Fruit fly (Drosophila melanogaster) whole organism, embryonic: ENCODE results near the gene obst-F.
A peak's percentile ranks its signal among the peaks of the same experiment; 100 is the strongest.

ENCODE experiments used
- Asciz ChIP-seq: fragments of 200-800 bp; sonication (Bioruptor generic); optimal IDR thresholded peaks from 2 replicates; lab custom pipeline; 2017; ENCODE audit warnings: missing biosample characterization, mild to moderate bottlenecking, missing genetic modification characterization, missing genetic modification reagents
- Atf6 ChIP-seq: fragments of 200-800 bp; sonication (Bioruptor generic); IDR thresholded peaks from 2 replicates; pipeline ENCODE4 v1.3.6; 2022; ENCODE audit warnings: missing biosample characterization, missing genetic modification characterization
- Blimp-1 ChIP-seq: fragments of 200-800 bp; sonication (Bioruptor generic); optimal IDR thresholded peaks from 3 replicates; lab custom pipeline; 2018; ENCODE audit warnings: missing biosample characterization, missing genetic modification characterization, mild to moderate bottlenecking, moderate library complexity, missing genetic modification reagents
- CG11085 ChIP-seq: fragments of 200-800 bp; sonication (Bioruptor generic); IDR thresholded peaks from 2 replicates; pipeline ENCODE4 v1.3.6; 2022; ENCODE audit warnings: missing biosample characterization, missing genetic modification characterization
- CG11093 ChIP-seq: fragments of 200-800 bp; sonication (Bioruptor generic); IDR thresholded peaks from 3 replicates; pipeline ENCODE4 v1.3.6; 2022; ENCODE audit warnings: missing biosample characterization, missing genetic modification characterization
- CG11723 ChIP-seq: fragments of 200-800 bp; sonication (Bioruptor generic); optimal IDR thresholded peaks from 2 replicates; lab custom pipeline; 2017; ENCODE audit warnings: missing biosample characterization, mild to moderate bottlenecking, missing genetic modification characterization
- CG12391 ChIP-seq: fragments of 200-800 bp; sonication (Bioruptor generic); optimal IDR thresholded peaks from 3 replicates; lab custom pipeline; 2018; ENCODE audit warnings: missing biosample characterization, mild to moderate bottlenecking, missing genetic modification characterization, moderate library complexity
- CG13296 ChIP-seq: fragments of 200-800 bp; sonication (Bioruptor generic); optimal IDR thresholded peaks from 3 replicates; lab custom pipeline; 2018; ENCODE audit warnings: missing biosample characterization, mild to moderate bottlenecking, missing genetic modification characterization
- CG1647 ChIP-seq: fragments of 200-800 bp; sonication (Bioruptor generic); optimal IDR thresholded peaks from 3 replicates; lab custom pipeline; 2016; ENCODE audit warnings: missing biosample characterization, missing genetic modification characterization
- CG17359 ChIP-seq: fragments of 200-800 bp; sonication (Bioruptor generic); optimal IDR thresholded peaks from 3 replicates; lab custom pipeline; 2018; ENCODE audit warnings: missing biosample characterization, mild to moderate bottlenecking, missing genetic modification characterization, moderate library complexity
- CG17802 ChIP-seq: fragments of 200-800 bp; sonication (Bioruptor generic); optimal IDR thresholded peaks from 2 replicates; lab custom pipeline; 2018; ENCODE audit warnings: missing biosample characterization, mild to moderate bottlenecking, missing genetic modification characterization, moderate library complexity
- CG18619 ChIP-seq: fragments of 200-800 bp; sonication (Bioruptor generic); optimal IDR thresholded peaks from 3 replicates; lab custom pipeline; 2017; ENCODE audit warnings: missing biosample characterization, mild to moderate bottlenecking, missing genetic modification characterization
- CG30403 ChIP-seq: fragments of 200-800 bp; sonication (Bioruptor generic); optimal IDR thresholded peaks from 3 replicates; lab custom pipeline; 2016; ENCODE audit warnings: missing biosample characterization, missing genetic modification characterization
- CG30431 ChIP-seq: fragments of 200-800 bp; sonication (Bioruptor generic); optimal IDR thresholded peaks from 2 replicates; lab custom pipeline; 2017; ENCODE audit warnings: missing biosample characterization, missing genetic modification characterization
- CG42726 ChIP-seq: fragments of 200-800 bp; sonication (Bioruptor generic); IDR thresholded peaks from 2 replicates; pipeline ENCODE4 v1.3.6; 2022; ENCODE audit warnings: missing biosample characterization, missing genetic modification characterization; ENCODE audit not compliant: partially characterized antibody
- CG4360 ChIP-seq: fragments of 200-800 bp; sonication (Bioruptor generic); IDR thresholded peaks from 2 replicates; pipeline ENCODE4 v1.3.6; 2022; ENCODE audit warnings: missing biosample characterization, missing genetic modification characterization
- CG7839 ChIP-seq: fragments of 200-800 bp; sonication (Bioruptor generic); optimal IDR thresholded peaks from 3 replicates; lab custom pipeline; 2018; ENCODE audit warnings: missing biosample characterization, mild to moderate bottlenecking, missing genetic modification characterization, moderate library complexity
- CG8290 ChIP-seq, 3 experiments: fragments of 200-800 bp; sonication (Bioruptor generic); optimal IDR thresholded peaks; 2 replicates each; lab custom pipeline; 2016 to 2019; ENCODE audit warnings: missing biosample characterization in 3 of 3, missing genetic modification characterization in 3 of 3, mild to moderate bottlenecking in 2 of 3, moderate library complexity in 1 of 3
- CG8388 ChIP-seq: fragments of 200-800 bp; sonication (Bioruptor generic); optimal IDR thresholded peaks from 2 replicates; lab custom pipeline; 2019; ENCODE audit warnings: missing biosample characterization, mild to moderate bottlenecking, missing genetic modification characterization, moderate library complexity
- CG9727 ChIP-seq: fragments of 200-800 bp; sonication (Bioruptor generic); optimal IDR thresholded peaks from 3 replicates; lab custom pipeline; 2017; ENCODE audit warnings: missing biosample characterization, mild to moderate bottlenecking, missing genetic modification characterization
- CHES-1-like ChIP-seq: fragments of 200-800 bp; sonication (Bioruptor generic); optimal IDR thresholded peaks from 2 replicates; lab custom pipeline; 2016; ENCODE audit warnings: missing biosample characterization, missing genetic modification characterization
- Chrac-16 ChIP-seq: fragments of 200-800 bp; sonication (Bioruptor generic); optimal IDR thresholded peaks from 3 replicates; lab custom pipeline; 2016; ENCODE audit warnings: missing biosample characterization, missing genetic modification characterization
- Deaf1 ChIP-seq: fragments of 200-800 bp; optimal IDR thresholded peaks from 3 replicates; lab custom pipeline; 2019; ENCODE audit warnings: missing biosample characterization, mild to moderate bottlenecking, missing genetic modification characterization, moderate library complexity
- Eip74EF ChIP-seq, 2 experiments: fragments of 200-800 bp in 1 of 2; fragments of >200 bp in 1 of 2; sonication (Bioruptor generic) in 1 of 2; optimal IDR thresholded peaks; 2 replicates each; lab custom pipeline; 2017 to 2019; ENCODE audit warnings: missing biosample characterization in 2 of 2, missing genetic modification characterization in 2 of 2, mild to moderate bottlenecking in 1 of 2, moderate library complexity in 1 of 2
- Fer2 ChIP-seq: fragments of 200-800 bp; sonication (Bioruptor generic); optimal IDR thresholded peaks from 2 replicates; lab custom pipeline; 2018; ENCODE audit warnings: missing biosample characterization, mild to moderate bottlenecking, missing genetic modification characterization, moderate library complexity
- HLH4C ChIP-seq: fragments of 200-800 bp; sonication (Bioruptor generic); IDR thresholded peaks from 3 replicates; pipeline ENCODE4 v1.3.6; 2022; ENCODE audit warnings: missing biosample characterization, missing genetic modification characterization; ENCODE audit not compliant: partially characterized antibody
- Hmx ChIP-seq: fragments of 200-800 bp; sonication (Bioruptor generic); optimal IDR thresholded peaks from 2 replicates; lab custom pipeline; 2016; ENCODE audit warnings: missing biosample characterization, missing genetic modification characterization
- Hr3 ChIP-seq: fragments of 200-800 bp; sonication (Bioruptor generic); optimal IDR thresholded peaks from 3 replicates; lab custom pipeline; 2016; ENCODE audit warnings: missing biosample characterization, missing genetic modification characterization
- Hr51 ChIP-seq, 2 experiments: fragments of 200-800 bp; sonication (Bioruptor generic); optimal IDR thresholded peaks; 2 replicates in 1 of 2; 3 replicates in 1 of 2; lab custom pipeline; 2016 to 2018; ENCODE audit warnings: missing biosample characterization in 2 of 2, missing genetic modification characterization in 2 of 2, mild to moderate bottlenecking in 1 of 2, moderate library complexity in 1 of 2
- NC2α ChIP-seq: fragments of 200-800 bp; sonication (Bioruptor generic); optimal IDR thresholded peaks from 2 replicates; lab custom pipeline; 2016; ENCODE audit warnings: missing biosample characterization, missing genetic modification characterization
- Neu2 ChIP-seq: fragments of 200-800 bp; sonication (Bioruptor generic); optimal IDR thresholded peaks from 3 replicates; lab custom pipeline; 2016; ENCODE audit warnings: missing biosample characterization, missing genetic modification characterization, borderline replicate concordance
- PHDP ChIP-seq: fragments of 200-800 bp; sonication (Bioruptor generic); optimal IDR thresholded peaks from 3 replicates; lab custom pipeline; 2018; ENCODE audit warnings: missing biosample characterization, mild to moderate bottlenecking, missing genetic modification characterization, moderate library complexity
- Xbp1 ChIP-seq: fragments of 200-800 bp; sonication (Bioruptor generic); optimal IDR thresholded peaks from 3 replicates; lab custom pipeline; 2016; ENCODE audit warnings: missing biosample characterization, mild to moderate bottlenecking, missing genetic modification characterization
- Xrp1 ChIP-seq: fragments of 200-800 bp; sonication (Bioruptor generic); IDR thresholded peaks from 2 replicates; pipeline ENCODE4 v1.3.6; 2022; ENCODE audit warnings: missing biosample characterization, missing genetic modification characterization
- az2 ChIP-seq: fragments of 200-800 bp; sonication (Bioruptor generic); optimal IDR thresholded peaks from 3 replicates; lab custom pipeline; 2016; ENCODE audit warnings: missing biosample characterization, missing genetic modification characterization
- br ChIP-seq: fragments of >200 bp; optimal IDR thresholded peaks from 2 replicates; lab custom pipeline; 2017
- chn ChIP-seq: fragments of 200-800 bp; sonication (Bioruptor generic); optimal IDR thresholded peaks from 2 replicates; lab custom pipeline; 2016; ENCODE audit warnings: missing biosample characterization, missing genetic modification characterization
- dmrt11E ChIP-seq: fragments of 200-800 bp; sonication (Bioruptor generic); optimal IDR thresholded peaks from 3 replicates; lab custom pipeline; 2018; ENCODE audit warnings: missing biosample characterization, mild to moderate bottlenecking, missing genetic modification characterization, moderate library complexity
- fd3F ChIP-seq: fragments of 200-800 bp; sonication (Bioruptor generic); optimal IDR thresholded peaks from 2 replicates; lab custom pipeline; 2018; ENCODE audit warnings: missing biosample characterization, mild to moderate bottlenecking, missing genetic modification characterization, moderate library complexity
- ftz-f1 ChIP-seq: fragments of 200-800 bp; sonication (Bioruptor generic); optimal IDR thresholded peaks from 2 replicates; lab custom pipeline; 2016; ENCODE audit warnings: missing biosample characterization, missing genetic modification characterization
- gem ChIP-seq: fragments of 200-800 bp; sonication (Bioruptor generic); optimal IDR thresholded peaks from 2 replicates; lab custom pipeline; 2019; ENCODE audit warnings: missing biosample characterization, mild to moderate bottlenecking, missing genetic modification characterization, moderate library complexity
- hb ChIP-seq: fragments of 200-800 bp; sonication (Bioruptor generic); IDR thresholded peaks from 3 replicates; pipeline ENCODE4 v1.3.6; 2022; ENCODE audit warnings: missing biosample characterization, missing genetic modification characterization; ENCODE audit not compliant: partially characterized antibody
- jigr1 ChIP-seq: fragments of 200-800 bp; sonication (Bioruptor generic); IDR thresholded peaks from 3 replicates; pipeline ENCODE4 v1.3.6; 2022; ENCODE audit warnings: missing biosample characterization, missing genetic modification characterization
- lmd ChIP-seq: fragments of 200-800 bp; sonication (Bioruptor generic); IDR thresholded peaks from 2 replicates; pipeline ENCODE4 v1.3.6; 2022; ENCODE audit warnings: missing biosample characterization, missing genetic modification characterization
- pb ChIP-seq: fragments of 200-800 bp; sonication (Bioruptor generic); optimal IDR thresholded peaks from 3 replicates; lab custom pipeline; 2016; ENCODE audit warnings: missing biosample characterization, missing genetic modification characterization
- pnt ChIP-seq: fragments of 200-800 bp; sonication (Bioruptor generic); optimal IDR thresholded peaks from 3 replicates; lab custom pipeline; 2016; ENCODE audit warnings: missing biosample characterization, missing genetic modification characterization
- psq ChIP-seq: fragments of 200-800 bp; sonication (Bioruptor generic); optimal IDR thresholded peaks from 2 replicates; lab custom pipeline; 2017; ENCODE audit warnings: missing biosample characterization, missing genetic modification characterization
- sens-2 ChIP-seq: fragments of 200-800 bp; sonication (Bioruptor generic); IDR thresholded peaks from 2 replicates; pipeline ENCODE4 v1.3.6; 2022; ENCODE audit warnings: missing biosample characterization, missing genetic modification characterization
- slp2 ChIP-seq: fragments of 200-800 bp; sonication (Bioruptor generic); optimal IDR thresholded peaks from 2 replicates; lab custom pipeline; 2016; ENCODE audit warnings: missing biosample characterization, missing genetic modification characterization
- stwl ChIP-seq: fragments of 200-800 bp; sonication (Bioruptor generic); optimal IDR thresholded peaks from 3 replicates; lab custom pipeline; 2018; ENCODE audit warnings: missing biosample characterization, mild to moderate bottlenecking, missing genetic modification characterization, moderate library complexity
- vfl ChIP-seq: fragments of 200-800 bp; sonication (Bioruptor generic); optimal IDR thresholded peaks from 2 replicates; lab custom pipeline; 2016; ENCODE audit warnings: missing biosample characterization, missing genetic modification characterization

obst-F gene

dm6 chr3L:20221412-20221864 is 20.0 kb upstream of the obst-F start, which contains the start of gene CG17145 (continued):
- TF ChIP-seq Hmx (no peak), slp2 (no peak), Chrac-16 (GFP tag; lab: Kevin White, UChicago) (no peak), az2 (GFP tag; lab: Kevin White, UChicago) (no peak), CG11723 (GFP tag; lab: Kevin White, UChicago) (no peak), CG9727 (GFP tag; lab: Kevin White, UChicago) (peak; percentile 7), CG7839 (tag; lab: Kevin White, UChicago) (no peak), stwl (tag; lab: Kevin White, UChicago) (no peak), Deaf1 (no peak), gem (peak; percentile 60), dmrt11E (tag; lab: Kevin White, UChicago) (no peak), HLH4C (GFP tag; lab: Robert Waterston, UW) (no peak), CG1647 (no peak), sens-2 (GFP tag; lab: Robert Waterston, UW) (no peak), pnt (GFP tag; lab: Kevin White, UChicago) (no peak), Fer2 (tag; lab: Kevin White, UChicago) (no peak), hb (GFP tag; lab: Robert Waterston, UW) (no peak), CG30403 (GFP tag; lab: Kevin White, UChicago) (no peak), fd3F (GFP tag; lab: Kevin White, UChicago) (peak; percentile 7), Asciz (GFP tag; lab: Kevin White, UChicago) (no peak), Atf6 (GFP tag; lab: Robert Waterston, UW) (peak; percentile 68), jigr1 (GFP tag; lab: Robert Waterston, UW) (no peak), CG8290 (GFP tag; optimal IDR thresholded peaks at IDR 0.05; lab: Kevin White, UChicago) (no peak), CG8290 (tag; optimal IDR thresholded peaks at IDR 0.05; lab: Kevin White, UChicago) (no peak), CHES-1-like (GFP tag; lab: Kevin White, UChicago) (no peak), CG42726 (GFP tag; lab: Robert Waterston, UW) (no peak), ftz-f1 (no peak), CG11085 (GFP tag; lab: Robert Waterston, UW) (no peak), Hr3 (GFP tag; lab: Kevin White, UChicago) (no peak), Eip74EF (GFP tag; optimal IDR thresholded peaks at IDR 0.05; lab: Kevin White, UChicago) (no peak), vfl (GFP tag; lab: Kevin White, UChicago) (no peak), chn (GFP tag; lab: Kevin White, UChicago) (no peak), CG12391 (peak; percentile 9), CG13296 (GFP tag; lab: Kevin White, UChicago) (no peak), CG4360 (no peak), CG17359 (no peak), psq (GFP tag; lab: Kevin White, UChicago) (no peak), CG11093 (GFP tag; lab: Robert Waterston, UW) (no peak), CG18619 (GFP tag; lab: Kevin White, UChicago) (peak; percentile 4), br (no peak), Xbp1 (GFP tag; lab: Kevin White, UChicago) (no peak), NC2α (GFP tag; lab: Kevin White, UChicago) (no peak), pb (GFP tag; lab: Kevin White, UChicago) (no peak), PHDP (tag; lab: Kevin White, UChicago) (peak; percentile 47), CG30431 (GFP tag; lab: Kevin White, UChicago) (no peak), Blimp-1 (no peak), Hr51 (GFP tag; optimal IDR thresholded peaks at IDR 0.05; lab: Kevin White, UChicago) (peak in 1 of 2 experiments; percentile 56), Xrp1 (GFP tag; lab: Robert Waterston, UW) (no peak), CG17802 (tag; lab: Kevin White, UChicago) (no peak), CG8388 (GFP tag; lab: Kevin White, UChicago) (no peak), lmd (GFP tag; lab: Robert Waterston, UW) (peak; percentile 5; the same call in 1 of the 2 replicates), Neu2 (GFP tag; lab: Kevin White, UChicago) (no peak)
